Comparison of ENCODE assay signal across 5 fruit fly cellular contexts in genomic region chr2L:9568360-9569088, dm6.
TF ChIP-seq lines count a peak whose summit lies in the region.

TSS of gene brwl (plus strand) at chr2L:9568890.

TF ChIP-seq in whole organism, adult, 20 proteins besides CTCF, POLR2A, EP300 and RAD21 (continued from another document):
- TF ChIP-seq cnc (optimal IDR thresholded peaks at IDR 0.05; lab: Kevin White, UChicago) (no peak), cic (GFP tag; optimal IDR thresholded peaks at IDR 0.05; lab: Kevin White, UChicago) (peak; percentile 74), Clk (GFP tag; optimal IDR thresholded peaks at IDR 0.05; lab: Kevin White, UChicago) (peak; percentile 93)
TF ChIP-seq in whole organism, adult: peak in this region for 19.

TF ChIP-seq in whole organism, embryonic, 481 proteins besides CTCF, POLR2A, EP300 and RAD21 (continued from another document and continues in another):
- peak; percentile 92 for TF ChIP-seq CG17186 (GFP tag; optimal IDR thresholded peaks at IDR 0.05; lab: Kevin White, UChicago)
- TF ChIP-seq bcd (GFP tag; optimal IDR thresholded peaks at IDR 0.05; lab: Kevin White, UChicago) = peak; percentile 99
- TF ChIP-seq Dref (GFP tag; IDR thresholded peaks at IDR 0.05; lab: Robert Waterston, UW) = 0 out of 2 replicates have a peak, but pooled peaks have one; percentile 26
- TF ChIP-seq btn (GFP tag; optimal IDR thresholded peaks at IDR 0.05; lab: Kevin White, UChicago) = peak; percentile 95
- peak; percentile 81; the same call in 2 of the 3 replicates for TF ChIP-seq z (GFP tag; IDR thresholded peaks at IDR 0.05; lab: Robert Waterston, UW)
- TF ChIP-seq Ada2b (GFP tag; IDR thresholded peaks at IDR 0.05; lab: Robert Waterston, UW) = peak; percentile 99
- peak; percentile 98 for TF ChIP-seq sim (GFP tag; IDR thresholded peaks at IDR 0.05; lab: Robert Waterston, UW)
- TF ChIP-seq CG9876 (GFP tag; optimal IDR thresholded peaks at IDR 0.05; lab: Kevin White, UChicago) = peak; percentile 95
- peak; percentile 96 for TF ChIP-seq fd102C (GFP tag; optimal IDR thresholded peaks at IDR 0.05; lab: Kevin White, UChicago)
- peak; percentile 97 for TF ChIP-seq trem (tag; optimal IDR thresholded peaks at IDR 0.05; lab: Kevin White, UChicago)
- peak; percentile 98 for TF ChIP-seq CG11398 (GFP tag; optimal IDR thresholded peaks at IDR 0.05; lab: Kevin White, UChicago)
- peak; percentile 93 for TF ChIP-seq D19B (GFP tag; optimal IDR thresholded peaks at IDR 0.05; lab: Kevin White, UChicago)
- TF ChIP-seq run (tag; optimal IDR thresholded peaks at IDR 0.05; lab: Kevin White, UChicago) = peak; percentile 98
- TF ChIP-seq CG16863 (GFP tag; optimal IDR thresholded peaks at IDR 0.05; lab: Kevin White, UChicago) = peak; percentile 98
- TF ChIP-seq bsh (GFP tag; optimal IDR thresholded peaks at IDR 0.05; lab: Kevin White, UChicago) = peak; percentile 97 to 99
- TF ChIP-seq tgo (GFP tag; IDR thresholded peaks at IDR 0.05; lab: Robert Waterston, UW) = peak; percentile 99
- TF ChIP-seq gcm2 (GFP tag; optimal IDR thresholded peaks at IDR 0.05; lab: Kevin White, UChicago) = peak; percentile 97
- TF ChIP-seq gce (GFP tag; IDR thresholded peaks at IDR 0.05; lab: Robert Waterston, UW) = peak; percentile 94
- no peak for TF ChIP-seq Hr39 (optimal IDR thresholded peaks at IDR 0.05; lab: Kevin White, UChicago)
- peak; percentile 99 for TF ChIP-seq vvl (GFP tag; IDR thresholded peaks at IDR 0.05; lab: Robert Waterston, UW)
- peak; percentile 91 for TF ChIP-seq abd-A (tag; optimal IDR thresholded peaks at IDR 0.05; lab: Kevin White, UChicago)
- TF ChIP-seq CG6765 (GFP tag; optimal IDR thresholded peaks at IDR 0.05; lab: Kevin White, UChicago) = peak; percentile 98
- peak; percentile 98 for TF ChIP-seq CG1603 (tag; optimal IDR thresholded peaks at IDR 0.05; lab: Kevin White, UChicago)
- TF ChIP-seq sob (GFP tag; IDR thresholded peaks at IDR 0.05; lab: Robert Waterston, UW) = peak; percentile 98
- TF ChIP-seq Trl (optimal IDR thresholded peaks at IDR 0.05; lab: Kevin White, UChicago) = peak; percentile 64 to 84
- peak; percentile 98 for TF ChIP-seq Trl (GFP tag; optimal IDR thresholded peaks at IDR 0.05; lab: Kevin White, UChicago)
- peak; percentile 99 for TF ChIP-seq CG10543 (GFP tag; optimal IDR thresholded peaks at IDR 0.05; lab: Kevin White, UChicago)
- TF ChIP-seq Sox102F (GFP tag; optimal IDR thresholded peaks at IDR 0.05; lab: Kevin White, UChicago) = peak; percentile 99
- peak; percentile 99 for TF ChIP-seq stc (GFP tag; IDR thresholded peaks at IDR 0.05; lab: Robert Waterston, UW)
- TF ChIP-seq cato (GFP tag; optimal IDR thresholded peaks at IDR 0.05; lab: Kevin White, UChicago; ENCODE audit: borderline replicate concordance) = peak; percentile 98
- peak; percentile 90 for TF ChIP-seq Hey (tag; optimal IDR thresholded peaks at IDR 0.05; lab: Kevin White, UChicago)

TF ChIP-seq in whole organism, prepupa, 60 proteins besides CTCF, POLR2A, EP300 and RAD21 (continued from another document and continues in another):
- TF ChIP-seq acj6 (GFP tag; optimal IDR thresholded peaks at IDR 0.05; lab: Kevin White, UChicago) (peak; percentile 99), CG16779 (tag; optimal IDR thresholded peaks at IDR 0.05; lab: Kevin White, UChicago) (peak; percentile 97), Lpt (GFP tag; optimal IDR thresholded peaks at IDR 0.05; lab: Kevin White, UChicago) (peak; percentile 99), Blimp-1 (GFP tag; optimal IDR thresholded peaks at IDR 0.05; lab: Kevin White, UChicago) (peak; percentile 93), CG9139 (GFP tag; optimal IDR thresholded peaks at IDR 0.05; lab: Kevin White, UChicago) (peak; percentile 94), CG31627 (GFP tag; optimal IDR thresholded peaks at IDR 0.05; lab: Kevin White, UChicago) (peak; percentile 99), salr (GFP tag; optimal IDR thresholded peaks at IDR 0.05; lab: Kevin White, UChicago) (peak; percentile 95 to 99), esn (GFP tag; optimal IDR thresholded peaks at IDR 0.05; lab: Kevin White, UChicago) (peak; percentile 99), topi (GFP tag; optimal IDR thresholded peaks at IDR 0.05; lab: Kevin White, UChicago) (peak; percentile 99), Ets96B (tag; optimal IDR thresholded peaks at IDR 0.05; lab: Kevin White, UChicago) (peak; percentile 99), CG15336 (GFP tag; IDR thresholded peaks at IDR 0.05; lab: Robert Waterston, UW) (peak; percentile 99), spab (GFP tag; optimal IDR thresholded peaks at IDR 0.05; lab: Kevin White, UChicago) (peak; percentile 99), CG6163 (GFP tag; IDR thresholded peaks at IDR 0.05; lab: Robert Waterston, UW) (peak; percentile 98), cyc (GFP tag; optimal IDR thresholded peaks at IDR 0.05; lab: Kevin White, UChicago) (peak; percentile 98), CG3919 (GFP tag; optimal IDR thresholded peaks at IDR 0.05; lab: Kevin White, UChicago) (peak; percentile 99), Gug (GFP tag; IDR thresholded peaks at IDR 0.05; lab: Robert Waterston, UW) (peak; percentile 99), Hr38 (GFP tag; optimal IDR thresholded peaks at IDR 0.05; lab: Kevin White, UChicago) (peak; percentile 74), dac (GFP tag; optimal IDR thresholded peaks at IDR 0.05; lab: Kevin White, UChicago) (peak; percentile 96), vri (GFP tag; optimal IDR thresholded peaks at IDR 0.05; lab: Kevin White, UChicago) (peak; percentile 97), CG10669 (GFP tag; optimal IDR thresholded peaks at IDR 0.05; lab: Kevin White, UChicago) (peak; percentile 98), net (GFP tag; optimal IDR thresholded peaks at IDR 0.05; lab: Kevin White, UChicago) (peak; percentile 99), Met (GFP tag; optimal IDR thresholded peaks at IDR 0.05; lab: Kevin White, UChicago) (peak; percentile 98), CG6792 (GFP tag; optimal IDR thresholded peaks at IDR 0.05; lab: Kevin White, UChicago) (peak; percentile 99), CG6854 (GFP tag; optimal IDR thresholded peaks at IDR 0.05; lab: Kevin White, UChicago) (peak; percentile 94), CG11762 (GFP tag; optimal IDR thresholded peaks at IDR 0.05; lab: Kevin White, UChicago; ENCODE audit: insufficient read depth) (peak; percentile 98), Sox15 (GFP tag; optimal IDR thresholded peaks at IDR 0.05; lab: Kevin White, UChicago) (peak; percentile 97), Hr39 (GFP tag; optimal IDR thresholded peaks at IDR 0.05; lab: Kevin White, UChicago) (peak; percentile 98), fd85E (GFP tag; optimal IDR thresholded peaks at IDR 0.05; lab: Kevin White, UChicago) (peak; percentile 96), CG6808 (GFP tag; optimal IDR thresholded peaks at IDR 0.05; lab: Kevin White, UChicago) (peak; percentile 97), Hr4 (GFP tag; optimal IDR thresholded peaks at IDR 0.05; lab: Kevin White, UChicago) (peak; percentile 99), CG8119 (GFP tag; IDR thresholded peaks at IDR 0.05; lab: Robert Waterston, UW) (peak; percentile 99), CG4318 (GFP tag; optimal IDR thresholded peaks at IDR 0.05; lab: Kevin White, UChicago) (peak; percentile 98), dsx (GFP tag; optimal IDR thresholded peaks at IDR 0.05; lab: Kevin White, UChicago; ENCODE audit: poor library complexity, severe bottlenecking) (peak; percentile 97)

TF ChIP-seq in whole organism, pupa, 21 proteins besides CTCF, POLR2A, EP300 and RAD21 (continued from another document):
- TF ChIP-seq Snoo (tag; optimal IDR thresholded peaks at IDR 0.05; lab: Kevin White, UChicago) = peak; percentile 98

TF ChIP-seq in whole organism, wandering third instar larva, 38 proteins besides CTCF, POLR2A, EP300 and RAD21 (continued from another document):
- peak; percentile 99 for TF ChIP-seq fru (GFP tag; optimal IDR thresholded peaks at IDR 0.05; lab: Kevin White, UChicago)
- TF ChIP-seq usp (GFP tag; optimal IDR thresholded peaks at IDR 0.05; lab: Kevin White, UChicago) = no peak
- TF ChIP-seq Hnf4 (GFP tag; optimal IDR thresholded peaks at IDR 0.05; lab: Kevin White, UChicago) = peak; percentile 96
- TF ChIP-seq Hr83 (GFP tag; optimal IDR thresholded peaks at IDR 0.05; lab: Kevin White, UChicago; ENCODE audit: poor library complexity, severe bottlenecking) = peak; percentile 72
- peak; percentile 97 for TF ChIP-seq Jra (GFP tag; optimal IDR thresholded peaks at IDR 0.05; lab: Kevin White, UChicago)
- TF ChIP-seq foxo (GFP tag; optimal IDR thresholded peaks at IDR 0.05; lab: Kevin White, UChicago) = peak; percentile 91 to 99
- peak; percentile 97 for TF ChIP-seq psq (GFP tag; optimal IDR thresholded peaks at IDR 0.05; lab: Kevin White, UChicago)
- TF ChIP-seq Dfd (GFP tag; optimal IDR thresholded peaks at IDR 0.05; lab: Kevin White, UChicago) = peak; percentile 91
- TF ChIP-seq br (GFP tag; optimal IDR thresholded peaks at IDR 0.05; lab: Kevin White, UChicago) = peak; percentile 98
- TF ChIP-seq jim (GFP tag; optimal IDR thresholded peaks at IDR 0.05; lab: Kevin White, UChicago) = peak; percentile 27
- TF ChIP-seq tai (GFP tag; optimal IDR thresholded peaks at IDR 0.05; lab: Kevin White, UChicago) = peak; percentile 97
- TF ChIP-seq rgr (GFP tag; optimal IDR thresholded peaks at IDR 0.05; lab: Kevin White, UChicago) = peak; percentile 98
- peak; percentile 93 for TF ChIP-seq CrebA (GFP tag; optimal IDR thresholded peaks at IDR 0.05; lab: Kevin White, UChicago; ENCODE audit: borderline replicate concordance)
- TF ChIP-seq pan (optimal IDR thresholded peaks at IDR 0.05; lab: Kevin White, UChicago) = no peak
- TF ChIP-seq Myc (optimal IDR thresholded peaks at IDR 0.05; lab: Kevin White, UChicago) = no peak
- TF ChIP-seq dsf (GFP tag; optimal IDR thresholded peaks at IDR 0.05; lab: Kevin White, UChicago; ENCODE audit: borderline replicate concordance) = peak; percentile 90
- TF ChIP-seq N (GFP tag; optimal IDR thresholded peaks at IDR 0.05; lab: Kevin White, UChicago) = peak; percentile 63
